Worm (Caenorhabditis elegans) whole organism, L4 larva: Measurements from ENCODE around the gene C01G10.10.

Experiments
- ama-1 ChIP-seq: fragments of 150-350 bp; optimal IDR thresholded peaks from 2 replicates; lab custom pipeline; 2014; ENCODE audit warnings: inconsistent platforms, mixed read lengths
- ceh-82 ChIP-seq: sonication (generic microtip); optimal IDR thresholded peaks from 2 replicates; lab custom pipeline; 2017; ENCODE audit warnings: missing biosample characterization, missing genetic modification characterization
- fkh-10 ChIP-seq: fragments of 150-350 bp; optimal IDR thresholded peaks from 2 replicates; lab custom pipeline; 2014; ENCODE audit warnings: missing biosample characterization, missing genetic modification reagents, missing genetic modification characterization
- fos-1 ChIP-seq: fragments of 150-350 bp; optimal IDR thresholded peaks from 2 replicates; lab custom pipeline; 2014; ENCODE audit warnings: missing biosample characterization, missing genetic modification characterization

DNA sequence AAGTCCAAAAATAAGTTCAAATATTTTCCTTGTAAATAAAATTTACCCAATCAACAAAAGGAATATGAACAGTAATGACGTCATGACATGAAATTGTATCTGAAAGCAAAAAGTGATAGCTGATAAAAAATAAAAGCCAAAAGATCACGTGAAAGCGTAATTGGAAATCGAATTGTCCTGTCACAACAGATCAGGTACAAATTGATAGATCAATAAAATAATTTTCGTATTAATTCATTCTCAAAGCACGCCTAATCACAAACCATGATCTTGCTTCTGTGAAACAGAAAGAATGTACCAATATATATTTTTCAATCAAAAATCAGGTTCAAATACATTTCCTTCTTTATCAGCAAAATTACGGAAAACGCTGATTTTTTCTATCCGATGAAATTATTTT, 37.3 kb upstream of the C01G10.10 start, which contains the start of gene flor-1:
- no peak for TF ChIP-seq fos-1 (tag; lab: Kevin White, UChicago)
- TF ChIP-seq ceh-82 (tag; lab: Kevin White, UChicago): no peak
- TF ChIP-seq ama-1 (lab: Kevin White, UChicago): no peak
- TF ChIP-seq fkh-10 (GFP tag; lab: Kevin White, UChicago): no peak
